Worm (Caenorhabditis elegans): ENCODE measurements around the gene K06B9.6.
"Not testable (repeated sequence)": the region's sequence is repeated elsewhere in the genome, so short reads cannot be mapped to it uniquely, and the experiment has no call there.

The K06B9.6 gene

ce11 chrIV:4184767-4185166, 11.9 kb downstream of the K06B9.6 start (continued):
- TF ChIP-seq vab-7 (GFP tag; IDR thresholded peaks at IDR 0.05) (peak; percentile 81), madf-5 (GFP tag; IDR thresholded peaks at IDR 0.05) (peak in 1 of 2 experiments; percentile 88; a peak in 2 of 4 replicates), set-16 (GFP tag; IDR thresholded peaks at IDR 0.05) (peak; percentile 51; the same call in 1 of the 2 replicates), mes-2 (tag; optimal IDR thresholded peaks at IDR 0.05; ENCODE audit: poor library complexity, severe bottlenecking) (peak; percentile 53), pha-4 (GFP tag; IDR thresholded peaks at IDR 0.05) (peak; percentile 85), nhr-41 (GFP tag; IDR thresholded peaks at IDR 0.05) (0 out of 2 replicates have a peak, but pooled peaks have one; percentile 30), ZK337.2 (GFP tag; IDR thresholded peaks at IDR 0.05) (peak; percentile 82), lin-29 (GFP tag; IDR thresholded peaks at IDR 0.05) (peak; percentile 98), Y48G9A.11 (GFP tag; IDR thresholded peaks at IDR 0.05) (peak; percentile 70), dmd-6 (GFP tag; IDR thresholded peaks at IDR 0.05) (peak; percentile 95), D1046.2 (GFP tag; IDR thresholded peaks at IDR 0.05) (peak; percentile 96)
- TF ChIP-seq pha-4 (tag; optimal IDR thresholded peaks at IDR 0.05), result not testable (repeated sequence)

ce11 chrIV:4180032-4180431, 16.6 kb downstream of the K06B9.6 start:
- TF ChIP-seq hmg-1.1 (GFP tag; IDR thresholded peaks at IDR 0.05) (0 out of 2 replicates have a peak, but pooled peaks have one; percentile 25), lin-38 (GFP tag; IDR thresholded peaks at IDR 0.05) (peak; percentile 87)

- no peak for TF ChIP-seq ceh-62 (tag; optimal IDR thresholded peaks at IDR 0.05)
- no peak for TF ChIP-seq fkh-10 (GFP tag; optimal IDR thresholded peaks at IDR 0.05)
- 0 out of 2 replicates have a peak, but pooled peaks have one; percentile 19 for TF ChIP-seq Y48G9A.11 (GFP tag; IDR thresholded peaks at IDR 0.05)
- TF ChIP-seq zfp-3 (GFP tag; conservative IDR thresholded peaks at IDR 0.05), result no peak
Measured at ce11 chrIV:4178424-4178823, 18.2 kb downstream of the K06B9.6 start, which contains the start of gene tsen-34. Gene tsen-34 (plus strand): TSS chrIV:4178457.

ce11 chrIV:4177560-4177959, 19.1 kb downstream of the K06B9.6 start:
- TF ChIP-seq lim-7 (GFP tag; IDR thresholded peaks at IDR 0.05) (no peak), Y48G9A.11 (GFP tag; IDR thresholded peaks at IDR 0.05) (peak; percentile 89)

DNA sequence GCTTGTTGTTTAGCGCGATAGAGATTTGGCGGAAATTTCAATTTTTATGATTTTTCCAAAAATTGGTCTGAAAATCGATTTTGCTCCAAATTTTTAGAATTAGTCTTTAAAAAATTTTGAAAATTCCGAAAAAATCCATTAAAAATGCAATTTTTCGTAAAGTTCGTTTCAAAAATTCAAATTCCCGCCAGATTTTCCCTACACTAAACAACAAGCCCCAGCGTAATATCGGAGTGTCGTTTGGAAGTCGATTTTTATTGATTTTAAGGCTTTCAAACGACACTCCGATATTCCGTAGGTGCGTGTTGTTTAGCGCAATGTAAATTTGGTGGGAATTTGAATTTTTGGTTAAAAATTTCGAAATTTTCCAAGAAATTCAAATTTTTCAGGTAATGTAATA, 20.0 kb downstream of the K06B9.6 start:
- TF ChIP-seq T20F7.1 (GFP tag; optimal IDR thresholded peaks at IDR 0.05), result peak; percentile 19
- TF ChIP-seq madf-9 (GFP tag; conservative IDR thresholded peaks at IDR 0.05), result no peak
- TF ChIP-seq Y48G9A.11 (GFP tag; IDR thresholded peaks at IDR 0.05), result peak; percentile 97
- peak; percentile 71 for TF ChIP-seq F49E8.2 (tag; optimal IDR thresholded peaks at IDR 0.05; ENCODE audit: borderline replicate concordance)
- peak; percentile 25; the same call in 1 of the 2 replicates for TF ChIP-seq lin-38 (GFP tag; IDR thresholded peaks at IDR 0.05)

- TF ChIP-seq R02D3.7 (tag; optimal IDR thresholded peaks at IDR 0.05) (no peak), php-3 (GFP tag; IDR thresholded peaks at IDR 0.05) (no peak), aha-1 (tag) (no peak), ztf-7 (tag; optimal IDR thresholded peaks at IDR 0.05) (no peak)
Measured at ce11 chrIV:4176088-4176487, 20.5 kb downstream of the K06B9.6 start, which contains the start of gene dnj-15. Gene dnj-15 (plus strand): TSS chrIV:4176388.

ce11 chrIV:4173789-4174188, 22.8 kb downstream of the K06B9.6 start, which contains the start of gene rnp-3:
Gene rnp-3 (plus strand): TSS chrIV:4174089.
- TF ChIP-seq daf-16 (GFP tag; optimal IDR thresholded peaks at IDR 0.05) (no peak), daf-16 (tag; optimal IDR thresholded peaks at IDR 0.05) (no peak), lin-13 (GFP tag; optimal IDR thresholded peaks at IDR 0.05) (no peak), D1046.2 (GFP tag; IDR thresholded peaks at IDR 0.05) (no peak), rbr-2 (tag; optimal IDR thresholded peaks at IDR 0.05) (no peak), F26F4.8 (GFP tag; conservative IDR thresholded peaks at IDR 0.05) (no peak), ceh-62 (tag; optimal IDR thresholded peaks at IDR 0.05) (no peak), ces-1 (GFP tag; optimal IDR thresholded peaks at IDR 0.05) (no peak), ctbp-1 (GFP tag; IDR thresholded peaks at IDR 0.05) (no peak), ztf-7 (tag; optimal IDR thresholded peaks at IDR 0.05) (no peak), R02D3.7 (tag; optimal IDR thresholded peaks at IDR 0.05) (no peak), tag-97 (GFP tag; IDR thresholded peaks at IDR 0.05) (no peak)
